Worm (Caenorhabditis elegans): ENCODE results near the gene clec-170.

Gene clec-170

ce11 chrIV:1277067-1277466, 10.4 kb downstream of the clec-170 start:
- peak; percentile 43 for TF ChIP-seq lsy-2 (tag; optimal IDR thresholded peaks at IDR 0.05)
- TF ChIP-seq tbx-8 (GFP tag; optimal IDR thresholded peaks at IDR 0.05), result no peak

- no peak for TF ChIP-seq mep-1 (tag; optimal IDR thresholded peaks at IDR 0.05)
- TF ChIP-seq bed-3 (GFP tag; optimal IDR thresholded peaks at IDR 0.05), result no peak
- peak; percentile 45 for TF ChIP-seq ces-1 (GFP tag; optimal IDR thresholded peaks at IDR 0.05)
- no peak for TF ChIP-seq ceh-83 (GFP tag; optimal IDR thresholded peaks at IDR 0.05)
- peak; percentile 21 for TF ChIP-seq cnd-1 (tag; optimal IDR thresholded peaks at IDR 0.05)
- no peak for TF ChIP-seq nhr-237 (tag; optimal IDR thresholded peaks at IDR 0.05)
- TF ChIP-seq mab-5 (tag; optimal IDR thresholded peaks at IDR 0.05), result no peak
- no peak for TF ChIP-seq nhr-2 (tag; optimal IDR thresholded peaks at IDR 0.05)
- TF ChIP-seq nhr-76 (tag; optimal IDR thresholded peaks at IDR 0.05), result no peak
- no peak for TF ChIP-seq M03D4.4 (tag; optimal IDR thresholded peaks at IDR 0.05)
- no peak for TF ChIP-seq unc-39 (tag; optimal IDR thresholded peaks at IDR 0.05)
- no peak for TF ChIP-seq snpc-4 (tag; optimal IDR thresholded peaks at IDR 0.05)
- TF ChIP-seq nhr-12 (tag; optimal IDR thresholded peaks at IDR 0.05), result no peak
Observed at ce11 chrIV:1278945-1279344, 12.3 kb downstream of the clec-170 start.

ce11 chrIV:1284877-1285276, 18.2 kb downstream of the clec-170 start:
- TF ChIP-seq hlh-1 (tag; optimal IDR thresholded peaks at IDR 0.05) (no peak), unc-39 (tag; optimal IDR thresholded peaks at IDR 0.05) (no peak), M03D4.4 (tag; optimal IDR thresholded peaks at IDR 0.05) (no peak), snpc-4 (tag; optimal IDR thresholded peaks at IDR 0.05) (no peak), ham-2 (GFP tag; optimal IDR thresholded peaks at IDR 0.05) (no peak), nhr-76 (tag; optimal IDR thresholded peaks at IDR 0.05) (no peak), mls-2 (tag; optimal IDR thresholded peaks at IDR 0.05) (no peak), nhr-28 (tag; optimal IDR thresholded peaks at IDR 0.05) (no peak), unc-120 (tag; optimal IDR thresholded peaks at IDR 0.05; ENCODE audit: poor library complexity, severe bottlenecking) (no peak), ztf-11 (tag; optimal IDR thresholded peaks at IDR 0.05) (no peak), sptf-1 (tag; optimal IDR thresholded peaks at IDR 0.05) (no peak), lin-32 (GFP tag; optimal IDR thresholded peaks at IDR 0.05) (no peak), sem-2 (GFP tag; optimal IDR thresholded peaks at IDR 0.05) (no peak), zip-8 (tag; optimal IDR thresholded peaks at IDR 0.05) (no peak), elt-3 (tag; optimal IDR thresholded peaks at IDR 0.05) (no peak), ces-1 (GFP tag; optimal IDR thresholded peaks at IDR 0.05) (no peak), bed-3 (GFP tag; optimal IDR thresholded peaks at IDR 0.05) (no peak), lsy-2 (tag; optimal IDR thresholded peaks at IDR 0.05) (no peak)

- TF ChIP-seq zip-8 (tag; optimal IDR thresholded peaks at IDR 0.05) (no peak), mab-5 (tag; optimal IDR thresholded peaks at IDR 0.05) (no peak), mep-1 (tag; optimal IDR thresholded peaks at IDR 0.05) (no peak), unc-120 (tag; optimal IDR thresholded peaks at IDR 0.05; ENCODE audit: poor library complexity, severe bottlenecking) (no peak), nhr-12 (tag; optimal IDR thresholded peaks at IDR 0.05) (no peak), ham-2 (GFP tag; optimal IDR thresholded peaks at IDR 0.05) (no peak), M03D4.4 (tag; optimal IDR thresholded peaks at IDR 0.05) (no peak), lin-13 (tag; optimal IDR thresholded peaks at IDR 0.05) (no peak), mls-2 (tag; optimal IDR thresholded peaks at IDR 0.05) (no peak), nhr-237 (tag; optimal IDR thresholded peaks at IDR 0.05) (no peak), bed-3 (GFP tag; optimal IDR thresholded peaks at IDR 0.05) (no peak), nhr-76 (tag; optimal IDR thresholded peaks at IDR 0.05) (no peak), unc-62 (GFP tag; optimal IDR thresholded peaks at IDR 0.05) (no peak), elt-3 (tag; optimal IDR thresholded peaks at IDR 0.05) (no peak), drap-1 (GFP tag; optimal IDR thresholded peaks at IDR 0.05) (no peak), tbx-8 (GFP tag; optimal IDR thresholded peaks at IDR 0.05) (no peak), blmp-1 (tag; optimal IDR thresholded peaks at IDR 0.05) (no peak), ces-1 (GFP tag; optimal IDR thresholded peaks at IDR 0.05) (no peak)
Observed at ce11 chrIV:1286549-1286948, 19.9 kb downstream of the clec-170 start.

- no peak for TF ChIP-seq bed-3 (GFP tag; optimal IDR thresholded peaks at IDR 0.05)
- no peak for TF ChIP-seq tbx-8 (GFP tag; optimal IDR thresholded peaks at IDR 0.05)
- no peak for TF ChIP-seq nhr-28 (tag; optimal IDR thresholded peaks at IDR 0.05)
- TF ChIP-seq lin-32 (GFP tag; optimal IDR thresholded peaks at IDR 0.05), result no peak
- no peak for TF ChIP-seq sptf-1 (tag; optimal IDR thresholded peaks at IDR 0.05)
- no peak for TF ChIP-seq unc-62 (GFP tag; optimal IDR thresholded peaks at IDR 0.05)
- TF ChIP-seq nhr-2 (tag; optimal IDR thresholded peaks at IDR 0.05), result no peak
- no peak for TF ChIP-seq elt-1 (tag; optimal IDR thresholded peaks at IDR 0.05; ENCODE audit: borderline replicate concordance, insufficient read depth)
Observed at ce11 chrIV:1289327-1289726, 22.7 kb downstream of the clec-170 start, which contains the start of gene plst-1. TSS of gene plst-1 (plus strand) at chrIV:1289627.
